Worm (Caenorhabditis elegans) whole organism, dauer: ENCODE results near the gene trpp-9.

ENCODE experiments used
- unc-62 ChIP-seq: sonication (generic microtip); optimal IDR thresholded peaks from 2 replicates; lab custom pipeline; 2017; ENCODE audit warnings: missing biosample characterization, missing genetic modification reagents, missing genetic modification characterization

Gene trpp-9

DNA sequence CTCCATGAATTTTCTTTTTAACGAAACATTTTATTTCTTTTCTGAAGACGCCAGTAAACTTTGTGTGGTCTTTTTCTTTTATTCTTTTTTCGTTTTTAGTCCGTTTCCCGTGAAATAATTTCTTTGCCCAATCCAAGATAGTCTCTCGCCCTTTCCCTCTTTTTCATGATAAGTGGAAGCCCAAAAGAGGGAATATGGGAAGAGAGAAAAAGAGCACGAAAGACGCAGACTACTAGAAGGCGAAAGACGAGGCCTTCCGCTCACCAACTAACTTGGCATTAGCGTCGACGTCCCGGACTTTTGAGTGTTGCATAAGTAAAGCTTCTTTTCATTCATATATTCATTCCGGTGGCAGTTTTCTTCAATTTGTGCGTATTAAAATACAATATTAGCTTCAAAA is 10.8 kb upstream of the trpp-9 start:
- TF ChIP-seq unc-62 (GFP tag; lab: Kevin White, UChicago), result no peak

DNA sequence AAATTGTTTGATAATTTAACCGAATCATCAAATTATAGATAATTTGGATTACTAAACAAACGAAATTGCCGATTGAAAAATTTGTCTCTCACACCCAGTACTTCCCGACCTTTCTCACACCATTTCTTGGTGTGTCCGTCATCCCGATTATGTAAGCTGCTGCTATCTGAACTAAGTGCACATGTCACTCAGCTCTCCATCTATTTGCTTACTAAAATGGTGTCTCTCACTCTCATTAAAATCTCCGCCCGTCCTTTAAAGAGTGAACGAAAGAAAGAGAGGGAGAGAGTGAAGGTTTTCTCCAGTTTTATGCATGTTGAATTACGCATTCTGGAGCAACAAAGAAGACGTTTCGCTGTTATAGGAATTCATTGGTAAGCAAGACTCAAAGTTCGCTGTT is 9.2 kb upstream of the trpp-9 start:
- no peak for TF ChIP-seq unc-62 (GFP tag; lab: Kevin White, UChicago)

DNA sequence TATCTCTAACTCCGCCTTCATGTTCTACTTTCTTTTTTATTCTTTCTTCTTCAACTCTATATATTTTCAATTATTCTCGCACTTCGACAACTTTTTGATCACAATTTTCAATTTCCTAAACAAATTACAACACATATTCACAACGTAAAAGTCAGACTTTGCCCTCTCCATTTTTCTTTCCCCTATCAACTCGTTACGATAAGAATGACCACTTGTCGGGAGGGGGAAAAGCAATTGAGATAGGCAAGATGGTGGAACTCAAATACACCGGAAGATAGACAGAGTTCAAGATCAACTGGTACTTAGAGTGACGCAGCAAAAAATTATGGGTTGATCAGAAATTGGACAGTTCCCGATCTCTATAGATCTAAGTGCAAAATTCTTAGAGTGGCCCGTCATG is 8.7 kb upstream of the trpp-9 start:
- TF ChIP-seq unc-62 (GFP tag; lab: Kevin White, UChicago), result no peak

DNA sequence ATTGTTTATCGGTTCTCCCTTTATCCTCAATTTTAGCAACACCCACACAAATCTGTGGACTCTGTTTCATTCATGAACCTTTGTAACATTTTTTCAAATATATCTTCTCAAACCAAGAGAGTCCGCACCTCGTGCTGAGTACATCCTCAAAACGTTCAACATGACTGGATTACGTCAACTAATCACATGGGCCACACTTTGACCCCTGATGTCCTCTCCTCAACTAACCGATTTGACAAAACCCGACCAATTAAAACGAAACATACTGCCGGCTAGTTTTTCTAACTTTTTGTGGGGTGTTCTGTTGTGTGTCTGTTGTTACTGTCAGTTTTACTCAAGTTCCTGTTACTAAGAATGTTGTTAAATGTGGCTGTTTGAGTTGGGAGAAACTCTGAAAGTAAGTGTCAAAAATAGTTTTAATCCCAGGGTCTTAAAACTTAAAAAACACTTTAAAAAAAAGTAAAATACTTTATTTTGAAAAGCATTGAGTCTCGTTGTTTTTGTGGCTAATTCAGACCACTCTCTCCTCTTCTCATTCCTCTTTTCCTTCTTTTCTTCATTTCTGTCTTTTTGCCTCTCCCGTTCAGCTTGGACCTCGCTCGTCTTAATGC is 8.1 kb upstream of the trpp-9 start:
- no peak for TF ChIP-seq unc-62 (GFP tag; lab: Kevin White, UChicago)

DNA sequence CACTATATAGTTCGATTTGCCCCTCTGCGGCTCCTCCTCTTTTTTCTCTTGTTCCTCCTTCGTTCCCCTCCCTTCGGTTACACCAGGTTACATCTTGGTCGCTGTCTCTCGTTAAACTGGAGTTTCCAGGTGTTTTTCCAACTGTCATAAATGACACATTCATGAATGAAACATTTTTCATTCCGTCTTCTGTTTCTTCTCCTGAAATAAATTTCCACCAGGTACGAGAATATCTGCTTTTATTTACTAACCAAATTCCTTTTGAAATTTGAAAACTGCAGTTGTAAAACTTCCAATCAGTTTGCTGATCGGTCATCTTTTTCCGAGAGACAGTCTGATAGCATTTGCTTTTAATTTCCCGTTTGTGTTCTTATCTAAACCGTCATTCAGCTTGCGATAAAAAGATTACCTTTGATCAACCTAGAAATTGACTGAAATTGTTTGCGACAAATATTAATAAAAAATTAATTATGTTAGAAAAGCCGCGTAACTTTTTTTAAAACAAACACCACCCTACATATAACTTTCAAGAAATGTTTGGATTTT is 7.5 kb upstream of the trpp-9 start, which contains the start of gene C35C5.10:
C35C5.10 (plus strand) TSS at position 51 of the 546 bp plus-strand sequence.
- no peak for TF ChIP-seq unc-62 (GFP tag; lab: Kevin White, UChicago)

DNA sequence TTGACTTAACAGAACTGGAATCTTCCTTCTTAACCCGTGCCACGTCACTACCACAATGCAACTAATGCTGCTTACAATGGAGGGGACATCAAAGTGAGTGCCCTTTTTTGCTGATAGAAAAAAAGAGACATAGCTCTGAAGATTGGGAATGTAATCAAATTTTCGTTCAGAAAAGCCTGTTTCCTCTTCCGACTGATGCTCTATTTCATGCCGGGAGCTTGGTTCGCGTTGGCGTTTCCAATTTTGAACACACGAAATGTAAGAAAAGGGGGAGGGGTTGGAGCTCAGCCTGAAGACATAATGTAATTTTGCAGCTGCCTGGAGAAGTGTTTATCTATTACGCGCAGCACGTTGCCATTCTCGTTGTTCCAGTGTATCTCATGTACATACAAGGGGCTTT is 5.6 kb upstream of the trpp-9 start:
- no peak for TF ChIP-seq unc-62 (GFP tag; lab: Kevin White, UChicago)

DNA sequence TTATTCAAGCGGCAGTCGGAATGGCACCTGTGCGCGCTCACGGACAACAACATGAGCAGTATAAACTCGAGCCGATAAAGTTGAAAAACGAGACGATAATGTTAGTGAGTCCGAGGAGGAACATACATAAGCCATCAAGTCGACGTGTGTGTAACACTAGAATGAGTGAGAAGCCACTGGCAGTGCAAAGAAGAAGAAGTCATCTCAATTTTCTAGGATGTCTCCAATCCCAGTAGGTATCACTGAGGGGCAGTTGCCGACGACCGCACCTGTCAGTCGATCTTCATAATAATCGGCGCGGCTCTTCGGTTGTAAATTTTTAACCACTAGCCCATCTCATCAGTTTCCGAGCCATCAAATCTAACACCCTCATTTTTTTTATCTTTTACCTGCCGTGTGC is 3.6 kb upstream of the trpp-9 start:
- TF ChIP-seq unc-62 (GFP tag; lab: Kevin White, UChicago), result no peak

DNA sequence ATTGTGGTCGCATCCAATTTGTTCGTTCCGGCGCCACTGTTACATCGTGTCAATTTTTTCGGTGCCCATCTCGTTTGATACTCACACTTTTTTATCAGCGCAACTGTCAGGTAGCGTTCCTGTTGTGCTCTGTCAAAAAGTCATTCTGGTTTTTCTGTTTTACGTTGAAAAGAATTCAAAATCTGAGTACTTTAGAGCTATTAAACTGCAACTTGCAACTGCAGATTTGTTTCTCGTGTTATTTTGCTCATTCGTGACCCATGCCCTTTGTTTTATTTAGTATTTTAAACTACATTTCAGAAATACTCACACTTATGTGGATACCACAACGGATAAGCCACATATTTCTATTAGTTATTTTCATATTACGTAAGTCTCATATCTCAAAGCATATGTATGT is 3.1 kb upstream of the trpp-9 start, which contains the start of gene lev-8:
lev-8 (plus strand) TSS at position 301 of the 400 bp plus-strand sequence.
- TF ChIP-seq unc-62 (GFP tag; lab: Kevin White, UChicago), result no peak

DNA sequence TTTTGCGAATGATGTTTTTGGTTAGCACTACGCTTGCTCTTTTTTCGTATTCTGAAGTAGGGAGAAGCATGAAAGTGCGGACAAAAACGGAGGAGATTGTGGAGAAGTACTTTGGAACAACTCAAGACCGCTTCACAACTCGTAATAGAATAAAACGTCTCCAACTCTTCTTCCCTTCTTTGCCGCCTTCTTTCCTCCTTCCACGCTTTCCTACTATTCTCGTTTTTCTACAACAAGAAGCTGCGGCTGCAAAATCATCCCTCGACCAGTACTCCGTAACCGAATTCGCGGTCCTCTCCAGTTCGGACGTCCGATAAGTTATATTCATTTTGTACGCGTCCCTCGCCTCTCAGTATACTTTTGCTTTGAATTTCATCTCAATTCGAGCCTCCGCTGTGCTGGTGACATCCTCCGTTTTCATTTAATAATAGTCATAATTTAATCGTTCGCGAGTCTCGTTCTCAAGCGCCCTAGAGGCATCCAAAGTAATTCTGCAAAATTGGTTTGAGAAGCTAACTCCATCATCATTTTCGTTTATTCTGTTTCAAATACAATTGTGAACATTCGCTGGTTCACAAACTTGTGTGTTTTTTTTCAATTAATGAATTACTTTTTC is 6.1 kb downstream of the trpp-9 start:
- no peak for TF ChIP-seq unc-62 (GFP tag; lab: Kevin White, UChicago)

DNA sequence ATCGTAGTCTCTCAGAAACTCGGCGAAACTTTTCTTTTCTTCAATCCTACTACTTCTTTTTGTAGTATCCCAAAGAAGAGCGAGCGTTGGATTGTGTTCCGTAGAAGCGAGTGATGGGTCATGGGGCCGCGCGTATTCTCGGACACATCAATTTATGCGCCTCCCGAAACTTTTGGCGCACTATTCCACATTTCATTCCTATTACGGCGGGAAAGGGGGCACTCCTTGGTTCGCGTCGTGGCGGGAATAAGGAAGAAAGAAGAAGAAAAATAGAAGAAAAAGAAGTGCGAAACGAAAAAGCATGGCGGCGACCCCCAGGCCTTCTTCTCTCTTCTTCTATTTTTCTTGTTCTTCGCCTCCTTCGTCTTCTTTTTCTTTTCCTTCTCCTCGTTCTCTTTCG is 8.0 kb downstream of the trpp-9 start:
- TF ChIP-seq unc-62 (GFP tag; lab: Kevin White, UChicago), result no peak

DNA sequence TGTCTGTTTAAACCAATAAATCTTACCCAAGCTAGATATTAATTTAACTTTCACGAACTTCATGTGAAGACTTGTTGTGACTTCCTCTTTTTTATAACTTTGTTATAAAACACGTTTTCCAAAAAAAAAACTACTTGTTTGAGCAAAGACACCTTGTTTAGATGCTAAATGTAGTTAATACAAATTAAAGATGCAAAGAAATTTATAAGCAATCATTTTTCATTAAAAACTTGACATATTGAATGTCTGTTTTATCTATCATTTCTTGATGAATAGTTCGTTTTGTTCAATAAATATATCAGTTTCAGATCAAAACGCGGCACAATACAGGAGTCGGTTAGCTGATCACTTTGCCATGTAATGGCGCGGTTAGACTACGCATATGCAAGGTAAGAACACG is 8.5 kb downstream of the trpp-9 start, which contains the start of gene frm-3:
frm-3 (plus strand) TSS at position 301 of the 400 bp plus-strand sequence.
- no peak for TF ChIP-seq unc-62 (GFP tag; lab: Kevin White, UChicago)

DNA sequence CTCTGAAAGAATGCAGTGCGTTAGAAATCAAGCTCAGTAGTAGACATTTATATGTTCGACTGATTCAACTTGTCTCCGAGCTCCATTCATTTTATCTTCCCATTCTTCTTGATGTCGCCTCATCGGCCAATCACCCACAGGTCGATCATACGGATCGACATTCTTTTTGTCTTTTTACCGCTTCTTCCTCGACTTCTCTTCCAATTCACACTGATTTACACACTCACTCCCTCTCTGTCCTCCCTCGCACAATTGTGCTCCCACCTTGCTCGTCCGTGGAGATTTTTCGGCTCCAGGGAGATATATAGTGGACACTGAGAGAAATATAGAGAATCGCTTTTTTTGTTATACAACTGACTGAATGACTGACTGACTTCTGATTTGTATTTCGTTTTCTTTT is 10.4 kb downstream of the trpp-9 start:
- no peak for TF ChIP-seq unc-62 (GFP tag; lab: Kevin White, UChicago)

DNA sequence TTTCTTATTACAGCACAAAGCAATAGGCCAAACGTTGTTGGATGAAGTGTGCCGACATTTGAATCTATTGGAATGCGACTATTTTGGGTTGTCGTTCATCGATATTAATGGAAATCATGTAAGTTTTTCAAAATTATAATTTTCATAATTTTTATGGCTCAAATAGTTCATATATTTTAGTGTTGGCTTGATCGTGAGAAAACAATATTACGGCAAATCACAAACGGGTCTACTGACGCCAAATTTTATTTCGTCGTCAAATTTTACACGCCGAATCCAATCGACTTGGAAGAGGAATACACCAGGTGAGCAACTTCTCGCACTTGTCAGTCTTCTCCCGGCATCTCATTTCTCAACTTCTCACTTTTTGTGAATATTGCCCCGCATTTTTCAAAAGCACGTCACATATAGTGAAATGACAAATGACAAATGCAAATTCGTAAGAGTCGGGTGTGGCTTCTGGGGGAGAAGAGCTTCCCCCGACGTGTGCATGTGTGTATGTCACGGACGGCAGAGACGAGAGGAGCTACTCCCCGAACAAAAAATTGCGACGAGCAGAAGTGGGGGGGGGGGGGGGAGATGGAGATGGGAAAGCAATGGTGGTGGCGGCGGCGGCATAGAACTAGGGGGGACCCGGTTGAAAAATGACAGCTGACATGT is 12.8 kb downstream of the trpp-9 start:
- TF ChIP-seq unc-62 (GFP tag; lab: Kevin White, UChicago), result no peak

DNA sequence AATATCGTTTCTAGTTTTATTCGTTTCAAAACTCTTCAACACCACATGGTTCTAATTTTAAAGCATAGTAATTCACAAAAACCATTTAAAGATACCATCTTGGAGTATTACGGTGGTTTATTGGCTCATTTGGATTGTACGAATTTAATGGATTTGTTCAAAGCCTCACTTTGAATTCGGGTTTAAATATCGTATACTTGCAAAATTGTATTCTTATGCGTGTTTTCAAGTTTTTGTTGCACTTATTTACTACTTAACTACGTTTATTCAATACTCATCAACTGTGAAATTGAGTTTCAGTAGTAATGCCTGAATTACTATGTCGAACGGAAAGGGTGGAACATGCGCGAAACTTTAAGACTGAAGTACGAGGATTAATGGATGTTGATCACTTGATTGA is 21.7 kb downstream of the trpp-9 start, which contains the start of gene abts-2:
abts-2 (plus strand) TSS at position 301 of the 400 bp plus-strand sequence.
- no peak for TF ChIP-seq unc-62 (GFP tag; lab: Kevin White, UChicago)

DNA sequence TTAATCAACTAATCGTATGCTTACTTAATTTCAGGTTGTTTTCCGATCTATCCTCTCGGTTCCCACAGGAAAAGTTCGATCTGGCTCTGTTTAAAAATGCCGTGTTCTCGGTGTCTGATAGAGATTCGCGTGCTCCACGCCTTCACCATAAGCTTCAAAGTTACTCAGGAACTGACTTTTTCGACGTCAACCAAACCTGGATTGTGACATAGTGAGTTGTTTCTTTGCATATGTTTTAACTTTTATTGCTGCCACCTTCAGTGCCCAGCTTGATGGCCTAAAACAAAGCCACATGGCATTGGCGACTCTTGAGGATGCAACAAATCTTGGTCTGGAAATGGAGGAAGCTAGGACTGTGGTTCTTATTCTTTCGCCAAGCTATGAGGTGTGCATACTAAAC is 22.2 kb downstream of the trpp-9 start:
- no peak for TF ChIP-seq unc-62 (GFP tag; lab: Kevin White, UChicago)

DNA sequence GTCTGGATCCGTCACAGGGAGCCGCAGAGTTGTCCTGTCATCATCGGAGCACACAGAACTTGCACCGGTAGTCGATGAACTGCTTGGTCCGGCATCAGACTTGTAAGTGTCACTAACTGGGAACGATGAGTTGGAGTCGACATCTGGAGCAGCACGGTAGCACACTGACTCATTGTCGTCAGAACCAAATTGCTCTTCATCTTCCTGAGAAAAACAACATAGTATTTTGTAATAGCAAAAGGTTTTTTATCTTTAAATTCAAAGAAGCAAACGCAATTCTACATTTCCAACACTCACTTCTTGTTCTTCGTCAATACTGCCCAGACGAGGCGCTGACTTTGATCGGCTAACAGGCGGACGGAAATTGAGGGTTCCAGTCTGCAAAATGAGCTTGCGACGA is 26.8 kb downstream of the trpp-9 start:
- no peak for TF ChIP-seq unc-62 (GFP tag; lab: Kevin White, UChicago)
